Fruit fly (Drosophila melanogaster) whole organism: ENCODE measurements around the gene CG31473.

Experiments used
- CG8478 ChIP-seq: fragments of >200 bp; optimal IDR thresholded peaks from 2 replicates; lab custom pipeline; 2018; ENCODE audit warnings: inconsistent platforms
- Dll ChIP-seq: fragments of >200 bp; optimal IDR thresholded peaks from 2 replicates; lab custom pipeline; 2017
- EcR ChIP-seq, 2 experiments: fragments of >200 bp; optimal IDR thresholded peaks; 2 replicates each; lab custom pipeline; 2017; ENCODE audit warnings: missing biosample characterization in 2 of 2, missing genetic modification characterization in 2 of 2, missing genetic modification reagents in 2 of 2
- pan ChIP-seq: fragments of >200 bp; optimal IDR thresholded peaks from 2 replicates; lab custom pipeline; 2017
- psq ChIP-seq: fragments of >200 bp; optimal IDR thresholded peaks from 2 replicates; lab custom pipeline; 2017
- usp ChIP-seq: fragments of >200 bp; optimal IDR thresholded peaks from 2 replicates; lab custom pipeline; 2017; ENCODE audit warnings: missing biosample characterization, missing genetic modification characterization, mixed read lengths

The CG31473 gene

DNA sequence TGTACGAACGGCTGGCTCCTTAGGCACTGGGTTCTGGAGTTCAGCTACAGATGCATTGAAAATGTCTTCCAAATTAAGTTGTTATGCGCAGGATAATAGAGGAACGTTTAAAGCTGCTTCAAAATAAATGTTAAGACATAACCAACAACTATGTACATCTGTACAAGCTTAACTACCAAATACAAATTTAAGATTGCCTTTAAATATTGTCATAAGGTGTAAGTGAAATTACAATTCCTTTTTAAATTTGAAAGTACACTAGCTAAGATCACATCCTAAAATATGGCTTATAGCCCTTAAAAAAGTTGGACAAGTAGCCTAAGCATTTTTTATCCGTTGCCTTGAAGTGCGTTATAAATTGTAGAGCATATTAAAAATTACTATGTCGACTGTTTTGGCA lies at the start of gene CG31473:
Gene CG31473, plus strand, starts transcription at position 301 of the 400 bp plus-strand sequence.
- TF ChIP-seq pan (lab: Kevin White, UChicago): no peak

DNA sequence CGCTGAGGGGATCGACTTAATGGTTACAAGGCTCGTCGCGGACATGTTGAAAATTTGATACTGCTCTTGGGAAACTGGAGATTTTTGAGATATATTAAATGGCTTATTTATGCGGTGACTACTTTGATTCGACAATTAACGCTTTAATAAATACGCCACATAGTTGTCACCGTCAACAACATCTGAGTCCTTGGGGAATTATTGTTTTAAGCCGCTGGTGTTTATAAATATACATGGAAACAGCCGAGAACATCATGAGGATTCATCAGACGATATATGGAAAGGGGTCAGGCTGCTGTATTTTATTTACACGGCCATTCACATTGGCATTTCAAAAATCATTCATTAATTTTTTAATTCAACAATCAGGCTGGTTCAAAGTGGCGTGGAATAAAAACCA lies 40.0 kb upstream of the CG31473 start, which contains the start of gene CG11286:
Gene CG11286, minus strand, starts transcription at position 101 of the 400 bp plus-strand sequence.
- no peak for TF ChIP-seq Dll (lab: Kevin White, UChicago)
- TF ChIP-seq psq (lab: Kevin White, UChicago): no peak
- TF ChIP-seq usp (GFP tag; lab: Kevin White, UChicago): no peak
- no peak for TF ChIP-seq CG8478 (lab: Kevin White, UChicago)
- TF ChIP-seq EcR (GFP tag; optimal IDR thresholded peaks at IDR 0.05; lab: Kevin White, UChicago): no peak
- no peak for TF ChIP-seq pan (lab: Kevin White, UChicago)

DNA sequence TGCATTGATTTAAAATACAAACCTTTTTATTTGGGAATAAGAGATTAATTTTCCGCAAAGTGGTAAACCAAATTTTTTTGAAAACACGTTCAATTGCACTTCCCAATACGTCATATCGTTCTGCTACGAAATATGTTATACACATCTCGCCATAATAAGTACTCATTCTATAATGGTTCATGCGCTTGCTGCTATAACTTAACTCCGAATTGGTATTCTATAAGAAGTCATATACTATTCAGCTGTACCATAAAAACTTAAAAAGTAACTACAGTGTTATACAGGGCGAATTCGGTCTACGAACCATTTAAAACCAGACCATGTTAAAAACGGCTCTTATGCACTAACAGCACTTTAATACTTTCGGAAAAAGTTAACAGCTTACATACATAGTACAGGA lies 32.0 kb upstream of the CG31473 start:
- no peak for TF ChIP-seq EcR (GFP tag; optimal IDR thresholded peaks at IDR 0.05; lab: Kevin White, UChicago)
- no peak for TF ChIP-seq CG8478 (lab: Kevin White, UChicago)
- TF ChIP-seq Dll (lab: Kevin White, UChicago): no peak
- TF ChIP-seq usp (GFP tag; lab: Kevin White, UChicago): no peak
- TF ChIP-seq pan (lab: Kevin White, UChicago): no peak
- TF ChIP-seq psq (lab: Kevin White, UChicago): no peak

DNA sequence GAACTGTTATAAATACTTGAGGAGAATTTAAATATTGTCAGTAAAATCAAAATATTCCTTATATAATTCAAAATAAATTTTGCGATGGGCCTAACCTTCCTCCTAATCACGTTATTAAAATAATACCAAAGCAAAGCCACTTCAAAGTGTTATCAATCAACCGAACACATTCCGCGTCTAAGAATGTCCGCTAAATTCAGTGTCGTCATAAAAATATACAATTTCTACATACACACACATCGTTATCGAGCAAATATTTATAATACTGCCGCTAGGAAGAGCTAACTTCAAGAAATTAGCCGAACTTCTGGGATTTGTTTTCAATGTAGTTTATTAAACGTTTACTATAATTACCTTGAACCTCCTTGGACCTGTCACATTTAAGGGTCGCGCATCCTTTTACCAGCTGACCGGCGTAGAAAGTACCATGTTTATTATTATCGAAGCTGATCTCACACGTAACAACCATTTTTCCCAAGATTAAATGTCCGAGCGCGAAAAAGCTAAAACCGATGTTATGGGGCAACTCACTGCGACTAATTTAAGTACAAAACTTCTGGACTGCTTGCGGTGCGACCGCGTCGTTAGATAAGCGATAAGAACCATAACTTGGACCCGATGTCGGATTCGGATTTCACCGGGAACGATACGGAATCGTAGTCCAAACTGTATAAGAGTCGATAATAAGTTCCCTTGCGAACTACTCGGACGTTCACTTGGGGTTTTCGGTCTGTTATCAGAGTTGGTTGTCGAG lies 28.5 kb upstream of the CG31473 start, which contains the start of gene CG18747:
Gene CG18747, minus strand, starts transcription at position 514 of the 754 bp plus-strand sequence.
- no peak for TF ChIP-seq usp (GFP tag; lab: Kevin White, UChicago)
- no peak for TF ChIP-seq psq (lab: Kevin White, UChicago)

DNA sequence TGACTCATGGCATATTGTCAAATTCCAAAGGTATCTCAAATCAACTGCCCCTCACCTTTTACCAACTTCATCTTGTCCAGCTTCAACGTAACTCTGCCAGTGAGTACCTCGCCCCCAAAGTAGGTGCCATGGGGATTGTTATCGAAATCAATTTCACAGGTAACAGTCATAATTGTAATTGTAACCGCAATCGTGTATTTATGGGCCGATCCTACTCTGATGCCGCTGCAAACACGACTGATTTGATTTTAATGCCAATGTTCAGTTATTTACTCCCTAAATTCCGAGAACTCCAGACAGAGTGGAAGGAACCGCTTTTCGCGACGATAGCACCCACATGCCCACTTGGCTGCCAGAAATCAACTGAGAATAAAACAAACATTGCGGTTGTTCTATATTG lies 25.8 kb upstream of the CG31473 start, which contains the start of gene CG18745:
Gene CG18745, minus strand, starts transcription at position 336 of the 400 bp plus-strand sequence.
- TF ChIP-seq Dll (lab: Kevin White, UChicago) (no peak), usp (GFP tag; lab: Kevin White, UChicago) (no peak)

DNA sequence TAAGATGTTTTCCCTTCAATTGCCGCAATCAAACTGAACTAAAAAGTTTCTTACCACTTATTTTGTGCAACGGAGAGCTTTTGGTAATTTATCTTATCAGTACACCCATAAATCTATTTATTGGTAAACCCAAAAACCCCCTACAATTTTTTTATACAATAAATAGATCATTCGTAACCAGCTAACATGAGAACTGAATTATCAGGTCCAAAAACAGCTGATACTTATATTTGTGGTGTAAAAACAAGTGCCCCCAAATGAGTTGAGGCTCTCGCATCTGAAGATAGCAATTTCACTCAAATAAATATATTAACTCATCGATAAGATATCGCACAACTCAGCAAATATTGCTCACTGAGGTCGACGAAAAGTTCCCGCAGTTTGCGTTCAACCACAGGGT lies 23.7 kb upstream of the CG31473 start, which contains the start of gene CG18748:
Gene CG18748, minus strand, starts transcription at position 25 of the 400 bp plus-strand sequence.
- TF ChIP-seq CG8478 (lab: Kevin White, UChicago) (no peak), pan (lab: Kevin White, UChicago) (no peak), EcR (GFP tag; optimal IDR thresholded peaks at IDR 0.05; lab: Kevin White, UChicago) (no peak), psq (lab: Kevin White, UChicago) (no peak), usp (GFP tag; lab: Kevin White, UChicago) (no peak), Dll (lab: Kevin White, UChicago) (no peak)

DNA sequence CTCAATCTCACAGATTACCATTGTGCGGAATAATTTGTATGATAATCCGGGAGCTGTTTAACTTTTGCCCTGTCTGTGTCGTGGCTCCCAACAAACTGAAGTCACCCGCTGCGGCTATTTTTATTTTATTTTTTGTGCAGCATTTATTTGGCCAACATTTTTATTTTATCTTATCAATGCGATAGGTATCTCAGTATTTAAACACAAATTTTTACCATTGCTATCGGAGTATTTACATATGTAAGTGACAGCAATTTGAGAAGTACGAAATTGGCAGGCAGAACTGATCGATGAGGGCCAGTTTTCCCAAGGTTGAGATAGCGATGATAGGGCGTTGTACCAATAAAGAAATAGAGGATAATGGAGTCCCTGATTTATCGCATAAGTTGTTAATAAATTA lies 21.5 kb upstream of the CG31473 start, which contains the start of gene CG18746:
Gene CG18746, minus strand, starts transcription at position 101 of the 400 bp plus-strand sequence.
- TF ChIP-seq psq (lab: Kevin White, UChicago) (no peak), EcR (GFP tag; optimal IDR thresholded peaks at IDR 0.05; lab: Kevin White, UChicago) (no peak), pan (lab: Kevin White, UChicago) (no peak), Dll (lab: Kevin White, UChicago) (no peak), usp (GFP tag; lab: Kevin White, UChicago) (no peak), CG8478 (lab: Kevin White, UChicago) (no peak)

DNA sequence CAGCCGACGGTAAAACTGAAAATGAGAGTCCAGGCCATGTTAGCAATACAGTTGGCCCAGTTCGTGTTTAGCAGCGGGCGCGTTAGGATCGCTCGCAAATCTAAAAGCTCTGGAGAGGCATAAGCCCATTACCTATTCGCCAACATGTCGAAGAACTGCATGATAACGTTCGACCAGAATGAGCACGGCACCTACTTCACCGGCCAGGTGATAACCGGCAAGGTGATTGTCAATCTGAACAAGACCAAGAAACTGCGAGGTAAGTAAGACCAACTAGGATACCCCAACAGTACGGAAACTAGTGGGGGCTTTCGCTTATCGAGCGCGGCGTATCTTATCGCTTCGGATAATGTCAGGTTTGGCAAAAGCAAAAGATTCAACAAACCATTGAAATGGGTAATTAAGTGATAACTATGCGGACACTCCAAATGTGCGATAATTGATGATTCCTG lies 21.0 kb upstream of the CG31473 start, which contains the start of gene CG10086:
Gene CG10086, plus strand, starts transcription at position 51 of the 452 bp plus-strand sequence.
- TF ChIP-seq psq (lab: Kevin White, UChicago): no peak
- no peak for TF ChIP-seq pan (lab: Kevin White, UChicago)
- TF ChIP-seq EcR (GFP tag; optimal IDR thresholded peaks at IDR 0.05; lab: Kevin White, UChicago): no peak
- TF ChIP-seq Dll (lab: Kevin White, UChicago): no peak
- no peak for TF ChIP-seq CG8478 (lab: Kevin White, UChicago)
- TF ChIP-seq usp (GFP tag; lab: Kevin White, UChicago): no peak

DNA sequence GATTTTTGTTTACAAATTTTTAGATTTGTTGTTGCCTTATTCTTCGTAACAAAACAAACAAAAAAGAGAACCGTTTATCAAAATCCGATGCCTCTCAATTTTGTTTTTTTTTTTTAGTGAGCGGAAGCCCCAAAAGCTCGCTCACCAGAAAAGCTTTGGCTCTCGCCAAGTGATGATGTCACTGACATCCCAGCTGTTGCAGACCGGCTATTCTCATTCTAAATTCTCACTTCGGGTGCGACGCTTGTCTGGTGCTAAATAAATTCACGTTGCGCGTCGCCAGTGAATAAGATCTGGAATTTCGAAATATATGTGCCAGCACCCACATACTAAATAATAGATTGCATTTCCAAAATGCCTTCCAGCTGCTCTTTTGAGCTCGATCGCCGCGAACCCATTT lies 17.8 kb upstream of the CG31473 start, which contains the start of gene CG2641:
Gene CG2641, plus strand, starts transcription at position 215 of the 400 bp plus-strand sequence.
- TF ChIP-seq CG8478 (lab: Kevin White, UChicago) (no peak), Dll (lab: Kevin White, UChicago) (peak; percentile 7), usp (GFP tag; lab: Kevin White, UChicago) (no peak), EcR (GFP tag; optimal IDR thresholded peaks at IDR 0.05; lab: Kevin White, UChicago) (no peak), psq (lab: Kevin White, UChicago) (no peak), pan (lab: Kevin White, UChicago) (no peak)

DNA sequence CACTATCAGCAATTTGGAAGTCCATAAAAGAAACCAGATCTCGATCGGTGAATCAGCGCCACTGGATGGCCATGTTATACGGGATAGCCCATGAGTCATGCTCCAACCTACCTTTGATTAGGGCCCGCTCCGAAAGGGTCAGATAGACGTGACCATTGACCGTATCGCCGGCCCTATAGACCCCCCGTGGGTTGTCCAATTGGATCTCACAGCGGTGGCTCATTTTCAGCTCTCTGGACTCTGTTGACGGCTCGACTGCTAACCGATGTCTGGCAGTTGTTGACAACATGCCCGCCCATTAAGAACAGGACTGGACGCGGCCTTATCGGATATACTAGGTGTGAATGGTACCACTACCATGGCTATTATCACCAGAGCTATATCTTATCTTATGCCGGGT lies 13.1 kb upstream of the CG31473 start, which contains the start of gene CG18744:
Gene CG18744, minus strand, starts transcription at position 247 of the 400 bp plus-strand sequence.
- no peak for TF ChIP-seq pan (lab: Kevin White, UChicago)

DNA sequence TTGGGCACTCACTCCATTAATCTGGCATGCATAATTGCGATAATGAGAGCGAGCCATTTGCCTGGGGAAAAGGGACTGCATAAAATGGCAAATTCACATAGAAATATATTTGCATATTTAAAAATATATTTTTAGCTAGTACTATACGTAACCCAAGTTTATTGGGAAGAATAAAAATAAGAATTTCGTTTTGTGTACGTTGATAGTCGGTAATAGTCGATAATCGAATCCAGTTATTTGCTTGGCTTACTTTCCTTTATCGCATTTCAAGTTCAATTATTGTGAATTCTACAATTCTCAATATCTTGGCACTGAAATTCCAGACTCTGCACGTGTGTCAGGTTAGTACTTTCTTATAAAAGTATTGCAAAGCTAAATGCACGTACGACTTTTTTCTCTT lies 8.9 kb upstream of the CG31473 start, which contains the start of gene CG3014:
Gene CG3014, minus strand, starts transcription at position 101 of the 400 bp plus-strand sequence.
- no peak for TF ChIP-seq EcR (GFP tag; optimal IDR thresholded peaks at IDR 0.05; lab: Kevin White, UChicago)
- TF ChIP-seq psq (lab: Kevin White, UChicago): no peak
- no peak for TF ChIP-seq usp (GFP tag; lab: Kevin White, UChicago)
- no peak for TF ChIP-seq pan (lab: Kevin White, UChicago)
- no peak for TF ChIP-seq CG8478 (lab: Kevin White, UChicago)
- TF ChIP-seq Dll (lab: Kevin White, UChicago): no peak
